Fruit fly (Drosophila melanogaster): Measurements from ENCODE around the gene CG17991.

DNA sequence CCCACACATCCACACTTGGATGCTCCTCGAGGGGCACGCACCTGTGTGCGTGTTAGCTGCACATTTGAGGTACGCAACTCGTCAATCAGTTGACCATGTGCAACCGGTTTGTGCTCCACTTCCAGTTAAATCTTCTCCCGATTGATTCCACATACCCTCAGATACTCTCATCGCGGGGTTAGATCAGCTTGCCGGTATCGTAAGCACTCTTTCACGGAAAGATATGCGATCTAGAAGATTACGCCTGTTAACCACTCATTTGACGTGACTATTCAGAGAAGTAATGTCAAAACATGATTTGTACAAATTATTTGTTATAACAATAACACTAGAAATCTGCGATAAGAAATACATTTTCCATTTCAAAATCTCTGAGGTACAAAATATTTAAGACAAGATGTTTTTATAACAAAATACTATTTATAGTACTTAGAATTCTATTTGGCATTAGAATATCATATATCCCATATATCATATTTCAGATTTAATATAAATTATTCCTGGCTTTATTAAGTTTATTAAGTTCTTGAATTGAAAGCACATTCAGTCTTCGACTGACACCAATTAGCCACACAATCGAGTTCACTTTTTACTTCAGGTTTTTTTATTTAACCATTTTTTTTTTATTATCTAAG lies 20.1 kb upstream of the CG17991 start:
- TF ChIP-seq CG5204 (GFP tag; optimal IDR thresholded peaks at IDR 0.05), result no peak
- TF ChIP-seq CG7101 (tag; optimal IDR thresholded peaks at IDR 0.05), result no peak
- TF ChIP-seq toe (GFP tag; optimal IDR thresholded peaks at IDR 0.05), result no peak
- no peak for TF ChIP-seq kay (GFP tag; ENCODE audit: borderline replicate concordance)
- TF ChIP-seq Crg-1 (GFP tag; optimal IDR thresholded peaks at IDR 0.05), result no peak
- no peak for TF ChIP-seq CG1620 (GFP tag; optimal IDR thresholded peaks at IDR 0.05)
- no peak for TF ChIP-seq CG33017 (tag; optimal IDR thresholded peaks at IDR 0.05)
- no peak for TF ChIP-seq tj (GFP tag; optimal IDR thresholded peaks at IDR 0.05)
